Fruit fly (Drosophila melanogaster) Kc167 (cell line): Measurements from ENCODE around the gene HP1c.
A peak's percentile ranks its signal among the peaks of the same experiment; 100 is the strongest.

ENCODE experiments used
- Myc ChIP-seq: fragments of >200 bp; optimal IDR thresholded peaks from 2 replicates; lab custom pipeline; 2017; ENCODE audit warnings: missing external identifiers
- Sin3A ChIP-seq: fragments of >200 bp; optimal IDR thresholded peaks from 2 replicates; lab custom pipeline; 2018; ENCODE audit warnings: missing external identifiers
- h ChIP-seq: fragments of >200 bp; optimal IDR thresholded peaks from 3 replicates; lab custom pipeline; 2018; ENCODE audit warnings: missing external identifiers
- insv ChIP-seq: fragments of >200 bp; optimal IDR thresholded peaks from 3 replicates; lab custom pipeline; 2018; ENCODE audit warnings: missing external identifiers
- psq ChIP-seq: fragments of >200 bp; optimal IDR thresholded peaks from 2 replicates; lab custom pipeline; 2017; ENCODE audit warnings: missing external identifiers
- ttk ChIP-seq: sonication (Bioruptor generic); optimal IDR thresholded peaks from 2 replicates; lab custom pipeline; 2017; ENCODE audit warnings: missing external identifiers

Gene HP1c

dm6 chr3R:22745432-22745831, at the start of gene HP1c, which contains the start of gene vret:
TSS of gene HP1c (plus strand) at chr3R:22745620.
TSS of gene vret (minus strand) at chr3R:22745581.
- TF ChIP-seq psq (no peak), insv (no peak), Myc (lab: Kevin White, UChicago) (no peak), Sin3A (lab: Kevin White, UChicago) (no peak), ttk (lab: Kevin White, UChicago) (no peak), h (lab: Kevin White, UChicago) (no peak)

- TF ChIP-seq psq, result no peak
- no peak for TF ChIP-seq ttk (lab: Kevin White, UChicago)
- no peak for TF ChIP-seq insv
- TF ChIP-seq Myc (lab: Kevin White, UChicago), result no peak
- no peak for TF ChIP-seq h (lab: Kevin White, UChicago)
- TF ChIP-seq Sin3A (lab: Kevin White, UChicago), result no peak
Measured at dm6 chr3R:22698208-22698607, 47.2 kb upstream of the HP1c start, which contains the start of gene Cyp6d4. TSS of gene Cyp6d4 (plus strand) at chr3R:22698319.

dm6 chr3R:22701793-22702192, 43.6 kb upstream of the HP1c start, which contains the start of the genes CG6972 and CCAP:
TSS of gene CG6972 (plus strand) at chr3R:22702007.
TSS of gene CCAP (minus strand) at chr3R:22702084.
- TF ChIP-seq psq (no peak), Sin3A (lab: Kevin White, UChicago) (no peak), ttk (lab: Kevin White, UChicago) (no peak), insv (no peak), h (lab: Kevin White, UChicago) (no peak), Myc (lab: Kevin White, UChicago) (no peak)

dm6 chr3R:22707178-22707577, 38.2 kb upstream of the HP1c start, which contains the start of gene CG13842:
TSS of gene CG13842 (minus strand) at chr3R:22707278.
- TF ChIP-seq insv (no peak), Sin3A (lab: Kevin White, UChicago) (no peak)

dm6 chr3R:22710662-22711061, 34.8 kb upstream of the HP1c start, which contains the start of gene CG4907:
TSS of gene CG4907 (minus strand) at chr3R:22710762.
- TF ChIP-seq ttk (lab: Kevin White, UChicago), result no peak
- no peak for TF ChIP-seq psq
- no peak for TF ChIP-seq Myc (lab: Kevin White, UChicago)
- TF ChIP-seq h (lab: Kevin White, UChicago), result no peak
- no peak for TF ChIP-seq insv
- TF ChIP-seq Sin3A (lab: Kevin White, UChicago), result no peak

dm6 chr3R:22717863-22718262, 27.6 kb upstream of the HP1c start:
- TF ChIP-seq Myc (lab: Kevin White, UChicago) (no peak), insv (no peak), ttk (lab: Kevin White, UChicago) (no peak), Sin3A (lab: Kevin White, UChicago) (no peak), psq (no peak), h (lab: Kevin White, UChicago) (no peak)

dm6 chr3R:22718401-22718800, 27.0 kb upstream of the HP1c start:
- TF ChIP-seq insv (no peak), psq (no peak), Sin3A (lab: Kevin White, UChicago) (no peak), Myc (lab: Kevin White, UChicago) (no peak), h (lab: Kevin White, UChicago) (no peak), ttk (lab: Kevin White, UChicago) (no peak)

dm6 chr3R:22718937-22719606, 26.3 kb upstream of the HP1c start:
- TF ChIP-seq h (lab: Kevin White, UChicago), result no peak

- TF ChIP-seq Sin3A (lab: Kevin White, UChicago) (no peak), psq (no peak), h (lab: Kevin White, UChicago) (no peak), insv (no peak), ttk (lab: Kevin White, UChicago) (no peak), Myc (lab: Kevin White, UChicago) (no peak)
Measured at dm6 chr3R:22719607-22719949, 25.8 kb upstream of the HP1c start.

dm6 chr3R:22720808-22721306, 24.6 kb upstream of the HP1c start, which contains the start of gene wge:
TSS of gene wge (minus strand) at chr3R:22721150.
- TF ChIP-seq ttk (lab: Kevin White, UChicago), result no peak
- no peak for TF ChIP-seq Myc (lab: Kevin White, UChicago)
- TF ChIP-seq psq, result peak; percentile 23
- TF ChIP-seq h (lab: Kevin White, UChicago), result no peak
- TF ChIP-seq Sin3A (lab: Kevin White, UChicago), result no peak
- no peak for TF ChIP-seq insv

- TF ChIP-seq Sin3A (lab: Kevin White, UChicago) (no peak), psq (no peak), insv (no peak), Myc (lab: Kevin White, UChicago) (no peak), h (lab: Kevin White, UChicago) (no peak), ttk (lab: Kevin White, UChicago) (no peak)
Measured at dm6 chr3R:22724149-22724973, 21.1 kb upstream of the HP1c start, which contains the start of gene Irp-1A. TSS of gene Irp-1A (minus strand) at chr3R:22724587.
